Worm (Caenorhabditis elegans): ENCODE data around the gene F46B6.6.

DNA sequence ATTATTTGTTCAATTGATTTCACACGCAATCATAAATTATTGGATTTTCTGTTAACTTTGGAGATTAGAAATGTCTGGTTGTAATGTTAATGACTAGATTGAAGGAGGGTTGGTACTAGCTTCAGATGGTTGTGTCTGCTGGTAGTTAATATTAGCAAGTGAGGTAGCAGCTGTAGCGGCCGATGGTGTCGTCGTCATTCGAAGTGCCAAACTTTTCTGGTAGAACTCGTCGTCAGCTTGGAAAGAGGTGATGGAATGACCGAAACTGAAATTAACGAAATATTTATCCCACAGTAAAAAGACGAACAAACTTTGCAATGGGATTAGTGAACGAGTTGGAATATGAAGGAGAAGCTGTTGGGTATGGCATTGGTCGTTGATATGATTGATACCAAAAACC lies 22.1 kb downstream of the F46B6.6 start:
- no peak for TF ChIP-seq dao-5 (tag; optimal IDR thresholded peaks at IDR 0.05)
- no peak for TF ChIP-seq him-1 (tag; optimal IDR thresholded peaks at IDR 0.05)
- no peak for TF ChIP-seq W03F9.2 (tag; optimal IDR thresholded peaks at IDR 0.05)
